Fruit fly (Drosophila melanogaster) whole organism, embryonic: Measurements from ENCODE around the gene CG13049.

Experiments used
- C15 ChIP-seq: fragments of 200-800 bp; sonication (Bioruptor generic); IDR thresholded peaks from 3 replicates; pipeline ENCODE4 v1.3.6; 2022; ENCODE audit warnings: missing biosample characterization, missing genetic modification characterization
- CG10209 ChIP-seq: fragments of 200-800 bp; sonication (Bioruptor generic); optimal IDR thresholded peaks from 3 replicates; lab custom pipeline; 2017; ENCODE audit warnings: missing biosample characterization, mild to moderate bottlenecking, missing genetic modification characterization, missing genetic modification reagents
- CG1233 ChIP-seq: fragments of 200-800 bp; sonication (Bioruptor generic); optimal IDR thresholded peaks from 4 replicates; lab custom pipeline; 2018; ENCODE audit warnings: missing biosample characterization, mild to moderate bottlenecking, missing genetic modification characterization
- CG14014 ChIP-seq: fragments of 200-800 bp; sonication (Bioruptor generic); IDR thresholded peaks from 2 replicates; pipeline ENCODE4 v1.3.6; 2022; ENCODE audit warnings: missing biosample characterization, missing genetic modification characterization
- CG15073 ChIP-seq: fragments of 200-800 bp; sonication (Bioruptor generic); optimal IDR thresholded peaks from 2 replicates; lab custom pipeline; 2016; ENCODE audit warnings: missing biosample characterization, missing genetic modification characterization
- CG15269 ChIP-seq: fragments of 200-800 bp; sonication (Bioruptor generic); optimal IDR thresholded peaks from 2 replicates; lab custom pipeline; 2018; ENCODE audit warnings: missing biosample characterization, mild to moderate bottlenecking, missing genetic modification characterization, moderate library complexity
- CG16863 ChIP-seq: fragments of 200-800 bp; sonication (Bioruptor generic); optimal IDR thresholded peaks from 3 replicates; lab custom pipeline; 2016; ENCODE audit warnings: missing biosample characterization, missing genetic modification characterization
- CG17385 ChIP-seq: fragments of 200-800 bp; sonication (Bioruptor generic); optimal IDR thresholded peaks from 3 replicates; lab custom pipeline; 2018; ENCODE audit warnings: missing biosample characterization, mild to moderate bottlenecking, missing genetic modification characterization
- CG17568 ChIP-seq: fragments of 200-800 bp; sonication (Bioruptor generic); optimal IDR thresholded peaks from 2 replicates; lab custom pipeline; 2018; ENCODE audit warnings: missing biosample characterization, mild to moderate bottlenecking, missing genetic modification characterization, moderate library complexity
- CG17612 ChIP-seq: fragments of 200-800 bp; sonication (Bioruptor generic); IDR thresholded peaks from 2 replicates; pipeline ENCODE4 v1.3.6; 2022; ENCODE audit warnings: missing biosample characterization, missing genetic modification characterization
- CG2202 ChIP-seq: fragments of 200-800 bp; sonication (Bioruptor generic); optimal IDR thresholded peaks from 2 replicates; lab custom pipeline; 2018; ENCODE audit warnings: missing biosample characterization, mild to moderate bottlenecking, missing genetic modification characterization
- CG2678 ChIP-seq: fragments of 200-800 bp; sonication (Bioruptor generic); optimal IDR thresholded peaks from 3 replicates; lab custom pipeline; 2019; ENCODE audit warnings: missing biosample characterization, mild to moderate bottlenecking, missing genetic modification characterization, moderate library complexity
- CG3065 ChIP-seq: fragments of 200-800 bp; sonication (Bioruptor generic); optimal IDR thresholded peaks from 2 replicates; lab custom pipeline; 2016; ENCODE audit warnings: missing biosample characterization, missing genetic modification characterization
- CG34422 ChIP-seq: fragments of 200-800 bp; sonication (Bioruptor generic); IDR thresholded peaks from 3 replicates; pipeline ENCODE4 v1.3.6; 2022; ENCODE audit warnings: missing biosample characterization, missing genetic modification characterization
- CG3847 ChIP-seq: fragments of 200-800 bp; sonication (Bioruptor generic); IDR thresholded peaks from 2 replicates; pipeline ENCODE4 v1.3.6; 2022; ENCODE audit warnings: missing biosample characterization, missing genetic modification characterization
- CG6254 ChIP-seq: fragments of 200-800 bp; sonication (Bioruptor generic); optimal IDR thresholded peaks from 3 replicates; lab custom pipeline; 2017; ENCODE audit warnings: mild to moderate bottlenecking, missing biosample characterization, missing genetic modification reagents, missing genetic modification characterization
- Deaf1 ChIP-seq: fragments of 200-800 bp; optimal IDR thresholded peaks from 3 replicates; lab custom pipeline; 2019; ENCODE audit warnings: missing biosample characterization, mild to moderate bottlenecking, missing genetic modification characterization, moderate library complexity
- Doc2 ChIP-seq: fragments of 200-800 bp; sonication (Bioruptor generic); IDR thresholded peaks from 2 replicates; pipeline ENCODE4 v1.3.6; 2022; ENCODE audit warnings: missing biosample characterization, missing genetic modification characterization
- Ets97D ChIP-seq: fragments of 200-800 bp; sonication (Bioruptor generic); optimal IDR thresholded peaks from 3 replicates; lab custom pipeline; 2016; ENCODE audit warnings: missing biosample characterization, missing genetic modification characterization
- Fer1 ChIP-seq: fragments of 200-800 bp; sonication (Bioruptor generic); optimal IDR thresholded peaks from 2 replicates; lab custom pipeline; 2017; ENCODE audit warnings: missing biosample characterization, mild to moderate bottlenecking, missing genetic modification characterization
- Hey ChIP-seq: fragments of 200-800 bp; sonication (Bioruptor generic); optimal IDR thresholded peaks from 3 replicates; lab custom pipeline; 2018; ENCODE audit warnings: missing biosample characterization, mild to moderate bottlenecking, missing genetic modification characterization
- HmgZ ChIP-seq: fragments of 200-800 bp; sonication (Bioruptor generic); optimal IDR thresholded peaks from 2 replicates; lab custom pipeline; 2018; ENCODE audit warnings: missing biosample characterization, mild to moderate bottlenecking, missing genetic modification characterization
- Hsf ChIP-seq: fragments of 200-800 bp; sonication (Bioruptor generic); optimal IDR thresholded peaks from 3 replicates; lab custom pipeline; 2016; ENCODE audit warnings: missing biosample characterization, missing genetic modification characterization
- Jarid2 ChIP-seq: fragments of 200-800 bp; sonication (Bioruptor generic); optimal IDR thresholded peaks from 3 replicates; lab custom pipeline; 2017; ENCODE audit warnings: mild to moderate bottlenecking, missing biosample characterization, missing genetic modification reagents, missing genetic modification characterization
- Side ChIP-seq: fragments of 200-800 bp; sonication (Bioruptor generic); optimal IDR thresholded peaks from 2 replicates; lab custom pipeline; 2016; ENCODE audit warnings: missing biosample characterization, missing genetic modification characterization
- Sox100B ChIP-seq: fragments of 200-800 bp; sonication (Bioruptor generic); optimal IDR thresholded peaks from 3 replicates; lab custom pipeline; 2018; ENCODE audit warnings: missing biosample characterization, mild to moderate bottlenecking, missing genetic modification characterization
- Spps ChIP-seq: fragments of 200-800 bp; sonication (Bioruptor generic); optimal IDR thresholded peaks from 2 replicates; lab custom pipeline; 2018; ENCODE audit warnings: missing biosample characterization, mild to moderate bottlenecking, missing genetic modification characterization
- Sry-β ChIP-seq: fragments of 200-800 bp; sonication (Bioruptor generic); optimal IDR thresholded peaks from 2 replicates; lab custom pipeline; 2018; ENCODE audit warnings: missing biosample characterization, mild to moderate bottlenecking, missing genetic modification characterization, moderate library complexity
- Xrp1 ChIP-seq: fragments of 200-800 bp; sonication (Bioruptor generic); IDR thresholded peaks from 2 replicates; pipeline ENCODE4 v1.3.6; 2022; ENCODE audit warnings: missing biosample characterization, missing genetic modification characterization
- abd-A ChIP-seq: fragments of 200-800 bp; sonication (Bioruptor generic); optimal IDR thresholded peaks from 3 replicates; lab custom pipeline; 2019; ENCODE audit warnings: missing biosample characterization, mild to moderate bottlenecking, missing genetic modification characterization, moderate library complexity
- al ChIP-seq: fragments of 200-800 bp; sonication (Bioruptor generic); IDR thresholded peaks from 2 replicates; pipeline ENCODE4 v1.3.6; 2022; ENCODE audit warnings: missing biosample characterization, missing genetic modification characterization
- ato ChIP-seq: fragments of 200-800 bp; sonication (Bioruptor generic); IDR thresholded peaks from 2 replicates; pipeline ENCODE4 v1.3.6; 2022; ENCODE audit warnings: missing biosample characterization, missing genetic modification characterization; ENCODE audit not compliant: partially characterized antibody
- ci ChIP-seq: fragments of 200-800 bp; sonication (Bioruptor generic); IDR thresholded peaks from 3 replicates; pipeline ENCODE4 v1.3.6; 2022; ENCODE audit warnings: missing biosample characterization, missing genetic modification characterization
- dm ChIP-seq: fragments of 200-800 bp; sonication (Bioruptor generic); optimal IDR thresholded peaks from 3 replicates; lab custom pipeline; 2016; ENCODE audit warnings: missing biosample characterization, missing genetic modification characterization
- eve ChIP-seq, 2 experiments: fragments of >200 bp; optimal IDR thresholded peaks; 2 replicates each; lab custom pipeline; 2017; ENCODE audit warnings: missing biosample characterization in 2 of 2, missing genetic modification characterization in 2 of 2
- jigr1 ChIP-seq: fragments of 200-800 bp; sonication (Bioruptor generic); IDR thresholded peaks from 3 replicates; pipeline ENCODE4 v1.3.6; 2022; ENCODE audit warnings: missing biosample characterization, missing genetic modification characterization
- oc ChIP-seq: fragments of 200-800 bp; sonication (Bioruptor generic); optimal IDR thresholded peaks from 2 replicates; lab custom pipeline; 2018; ENCODE audit warnings: missing biosample characterization, mild to moderate bottlenecking, missing genetic modification characterization, moderate library complexity
- phol ChIP-seq: fragments of 200-800 bp; sonication (Bioruptor generic); optimal IDR thresholded peaks from 3 replicates; lab custom pipeline; 2018; ENCODE audit warnings: missing biosample characterization, mild to moderate bottlenecking, missing genetic modification characterization, moderate library complexity
- repo ChIP-seq: fragments of 200-800 bp; sonication (Bioruptor generic); optimal IDR thresholded peaks from 2 replicates; lab custom pipeline; 2016; ENCODE audit warnings: missing biosample characterization, missing genetic modification characterization
- salm ChIP-seq: fragments of 200-800 bp; sonication (Bioruptor generic); optimal IDR thresholded peaks from 2 replicates; lab custom pipeline; 2018; ENCODE audit warnings: missing biosample characterization, mild to moderate bottlenecking, missing genetic modification characterization
- sc ChIP-seq, 3 experiments: fragments of >200 bp in 2 of 3; fragments of 200-800 bp in 1 of 3; sonication (Bioruptor generic) in 1 of 3; optimal IDR thresholded peaks; 2 replicates in 2 of 3; 3 replicates in 1 of 3; lab custom pipeline; 2017; ENCODE audit warnings: mild to moderate bottlenecking in 1 of 3, missing biosample characterization in 1 of 3, missing genetic modification characterization in 1 of 3, missing genetic modification reagents in 1 of 3
- schlank ChIP-seq: fragments of 200-800 bp; sonication (Bioruptor generic); optimal IDR thresholded peaks from 2 replicates; lab custom pipeline; 2018; ENCODE audit warnings: missing biosample characterization, mild to moderate bottlenecking, missing genetic modification characterization
- sob ChIP-seq: fragments of 200-800 bp; sonication (Bioruptor generic); IDR thresholded peaks from 2 replicates; pipeline ENCODE4 v1.3.6; 2022; ENCODE audit warnings: missing biosample characterization, missing genetic modification characterization
- tgo ChIP-seq: fragments of 200-800 bp; sonication (Bioruptor generic); IDR thresholded peaks from 3 replicates; pipeline ENCODE4 v1.3.6; 2022; ENCODE audit warnings: missing biosample characterization, missing genetic modification characterization
- ttk ChIP-seq: fragments of 200-800 bp; sonication (Bioruptor generic); IDR thresholded peaks from 2 replicates; pipeline ENCODE4 v2.1.2; 2022; ENCODE audit warnings: missing biosample characterization, missing genetic modification characterization
- tup ChIP-seq: fragments of 200-800 bp; sonication (Bioruptor generic); optimal IDR thresholded peaks from 2 replicates; lab custom pipeline; 2016; ENCODE audit warnings: missing biosample characterization, mild to moderate bottlenecking, missing genetic modification characterization, moderate library complexity
- unc-4 ChIP-seq: fragments of 200-800 bp; sonication (Bioruptor generic); IDR thresholded peaks from 2 replicates; pipeline ENCODE4 v1.3.6; 2022; ENCODE audit warnings: missing biosample characterization, missing genetic modification characterization; ENCODE audit not compliant: partially characterized antibody
- usp ChIP-seq: fragments of >200 bp; optimal IDR thresholded peaks from 2 replicates; lab custom pipeline; 2017; ENCODE audit warnings: missing biosample characterization, missing genetic modification characterization
- vnd ChIP-seq: fragments of 200-800 bp; sonication (Bioruptor generic); IDR thresholded peaks from 3 replicates; pipeline ENCODE4 v1.3.6; 2022; ENCODE audit warnings: missing biosample characterization, missing genetic modification characterization; ENCODE audit not compliant: partially characterized antibody
- zen ChIP-seq: fragments of 200-800 bp; sonication (Bioruptor generic); optimal IDR thresholded peaks from 3 replicates; lab custom pipeline; 2018; ENCODE audit warnings: missing biosample characterization, mild to moderate bottlenecking, missing genetic modification characterization, moderate library complexity
- zfh1 ChIP-seq: fragments of 200-800 bp; sonication (Bioruptor generic); IDR thresholded peaks from 3 replicates; pipeline ENCODE4 v1.3.6; 2022; ENCODE audit warnings: missing biosample characterization, missing genetic modification characterization

CG13049 gene

dm6 chr3L:16289067-16289466 is 7.3 kb upstream of the CG13049 start (continued):
- TF ChIP-seq Deaf1 (tag; lab: Kevin White, UChicago) (no peak), HmgZ (no peak), Jarid2 (GFP tag; lab: Kevin White, UChicago) (no peak), eve (GFP tag; optimal IDR thresholded peaks at IDR 0.05; lab: Kevin White, UChicago) (no peak), CG6254 (GFP tag; lab: Kevin White, UChicago) (no peak), schlank (tag; lab: Kevin White, UChicago) (no peak), CG34422 (GFP tag; lab: Robert Waterston, UW) (peak; percentile 50; the same call in 1 of the 3 replicates), phol (tag; lab: Kevin White, UChicago) (no peak), jigr1 (GFP tag; lab: Robert Waterston, UW) (no peak), C15 (no peak), Hsf (GFP tag; lab: Kevin White, UChicago) (no peak), tup (GFP tag; lab: Kevin White, UChicago) (no peak), CG1233 (no peak), CG15269 (peak; percentile 67), zen (tag; lab: Kevin White, UChicago) (no peak), unc-4 (GFP tag; lab: Robert Waterston, UW) (no peak), Ets97D (GFP tag; lab: Kevin White, UChicago) (no peak), CG3065 (no peak), sc (optimal IDR thresholded peaks at IDR 0.05; lab: Kevin White, UChicago) (no peak), sc (GFP tag; optimal IDR thresholded peaks at IDR 0.05; lab: Kevin White, UChicago) (no peak), abd-A (tag; lab: Kevin White, UChicago) (no peak), oc (tag; lab: Kevin White, UChicago) (no peak), CG2202 (tag; lab: Kevin White, UChicago) (no peak), Side (GFP tag; lab: Kevin White, UChicago) (no peak), ato (GFP tag; lab: Robert Waterston, UW) (no peak), salm (tag; lab: Kevin White, UChicago) (no peak), Doc2 (GFP tag; lab: Robert Waterston, UW) (no peak), Xrp1 (GFP tag; lab: Robert Waterston, UW) (no peak), sob (no peak), repo (no peak), Fer1 (GFP tag; lab: Kevin White, UChicago) (no peak), CG16863 (GFP tag; lab: Kevin White, UChicago) (no peak), Sry-β (GFP tag; lab: Kevin White, UChicago) (no peak), Sox100B (GFP tag; lab: Kevin White, UChicago) (no peak), CG2678 (tag; lab: Kevin White, UChicago) (no peak), CG14014 (GFP tag; lab: Robert Waterston, UW) (no peak), CG17612 (GFP tag; lab: Robert Waterston, UW) (no peak), CG10209 (peak; percentile 23), zfh1 (GFP tag; lab: Robert Waterston, UW) (no peak), CG17385 (GFP tag; lab: Kevin White, UChicago) (peak; percentile 13), CG17568 (GFP tag; lab: Kevin White, UChicago) (no peak), ci (no peak), Spps (tag; lab: Kevin White, UChicago) (no peak), Hey (tag; lab: Kevin White, UChicago) (no peak), tgo (GFP tag; lab: Robert Waterston, UW) (peak; percentile 43; the same call in 1 of the 3 replicates), al (no peak), dm (GFP tag; lab: Kevin White, UChicago) (no peak), ttk (0 out of 2 replicates have a peak, but pooled peaks have one; percentile 11), CG15073 (GFP tag; lab: Kevin White, UChicago) (no peak), vnd (GFP tag; lab: Robert Waterston, UW) (no peak), CG3847 (no peak), usp (GFP tag; lab: Kevin White, UChicago) (no peak)
